Worm (Caenorhabditis elegans) whole organism, young adult: Measurements from ENCODE around the gene R74.8.

ENCODE experiments used
- B0035.1 ChIP-seq: sonication (generic microtip); optimal IDR thresholded peaks from 2 replicates; lab custom pipeline; 2016; ENCODE audit warnings: missing genetic modification characterization, mild to moderate bottlenecking, missing compliant biosample characterization, missing genotype, missing genetic modification reagents
- C06A6.2 ChIP-seq: fragments of 200-800 bp; sonication (Bioruptor generic); conservative IDR thresholded peaks from 2 replicates; pipeline ENCODE4 v1.3.6; 2022; ENCODE audit warnings: missing genetic modification characterization, missing compliant biosample characterization
- F49E8.2 ChIP-seq: sonication (generic microtip); optimal IDR thresholded peaks from 3 replicates; lab custom pipeline; 2017; ENCODE audit warnings: missing genetic modification characterization, mild to moderate bottlenecking, missing compliant biosample characterization, antibody characterized with exemption, moderate library complexity; ENCODE audit not compliant: insufficient read depth
- F52B5.7 ChIP-seq: sonication (generic microtip); optimal IDR thresholded peaks from 2 replicates; lab custom pipeline; 2016; ENCODE audit warnings: mild to moderate bottlenecking, missing genetic modification characterization, missing compliant biosample characterization
- F57A8.1 ChIP-seq: fragments of 200-800 bp; sonication (Bioruptor generic); optimal IDR thresholded peaks from 2 replicates; lab custom pipeline; 2018; ENCODE audit warnings: mild to moderate bottlenecking, missing genetic modification characterization, moderate library complexity, missing compliant biosample characterization
- K12H6.12 ChIP-seq: fragments of 200-800 bp; sonication (Bioruptor generic); optimal IDR thresholded peaks from 2 replicates; lab custom pipeline; 2018; ENCODE audit warnings: mild to moderate bottlenecking, missing genetic modification characterization, missing compliant biosample characterization
- Y53G8AR.9 ChIP-seq: fragments of 200-800 bp; sonication (Bioruptor generic); conservative IDR thresholded peaks from 2 replicates; pipeline ENCODE4 v1.3.6; 2022; ENCODE audit warnings: missing genetic modification reagents, missing genetic modification characterization, missing compliant biosample characterization
- Y67H2A.10 ChIP-seq: fragments of 200-800 bp; sonication (Bioruptor generic); conservative IDR thresholded peaks from 2 replicates; pipeline ENCODE4 v1.3.6; 2022; ENCODE audit warnings: missing genetic modification reagents, missing genetic modification characterization, missing compliant biosample characterization
- Y79H2A.3 ChIP-seq: fragments of 200-800 bp; sonication (Bioruptor generic); conservative IDR thresholded peaks from 2 replicates; pipeline ENCODE4 v1.3.6; 2022; ENCODE audit warnings: missing genetic modification reagents, missing genetic modification characterization, missing compliant biosample characterization
- Y95B8A.8 ChIP-seq: fragments of 200-800 bp; sonication (Bioruptor generic); IDR thresholded peaks from 2 replicates; pipeline ENCODE4 v1.3.6; 2022; ENCODE audit warnings: missing genetic modification reagents, missing genetic modification characterization, missing compliant biosample characterization
- ZK185.1 ChIP-seq: sonication (generic microtip); optimal IDR thresholded peaks from 2 replicates; lab custom pipeline; 2016; ENCODE audit warnings: mild to moderate bottlenecking, missing genetic modification characterization, missing compliant biosample characterization; ENCODE audit not compliant: poor library complexity, severe bottlenecking
- akir-1 ChIP-seq: fragments of 200-800 bp; sonication (Bioruptor generic); optimal IDR thresholded peaks from 2 replicates; lab custom pipeline; 2018; ENCODE audit warnings: mild to moderate bottlenecking, missing genetic modification characterization, moderate library complexity, missing compliant biosample characterization
- ama-1 ChIP-seq, 3 experiments: fragments of 150-350 bp in 1 of 3; sonication (generic microtip) in 2 of 3; optimal IDR thresholded peaks; 2 replicates each; lab custom pipeline; 2014 to 2018; ENCODE audit warnings: missing biosample characterization in 2 of 3, missing genetic modification characterization in 2 of 3, missing genetic modification reagents in 2 of 3
- atf-7 ChIP-seq: sonication (generic microtip); optimal IDR thresholded peaks from 2 replicates; lab custom pipeline; 2017; ENCODE audit warnings: mild to moderate bottlenecking, missing genetic modification characterization, missing compliant biosample characterization
- athp-1 ChIP-seq: sonication (generic microtip); optimal IDR thresholded peaks from 2 replicates; lab custom pipeline; 2017; ENCODE audit warnings: mild to moderate bottlenecking, missing genetic modification characterization, missing compliant biosample characterization
- bed-2 ChIP-seq: fragments of 200-800 bp; sonication (Bioruptor generic); IDR thresholded peaks from 2 replicates; pipeline ENCODE4 v1.3.6; 2022; ENCODE audit warnings: missing genetic modification reagents, missing genetic modification characterization, missing compliant biosample characterization
- ceh-58 ChIP-seq: fragments of 200-800 bp; sonication (Bioruptor generic); IDR thresholded peaks from 2 replicates; pipeline ENCODE4 v1.3.6; 2022; ENCODE audit warnings: missing genetic modification characterization, missing compliant biosample characterization
- ceh-79 ChIP-seq: sonication (generic microtip); optimal IDR thresholded peaks from 2 replicates; lab custom pipeline; 2017; ENCODE audit warnings: mild to moderate bottlenecking, missing genetic modification characterization, missing compliant biosample characterization
- ceh-91 ChIP-seq: fragments of 200-800 bp; sonication (Bioruptor generic); IDR thresholded peaks from 2 replicates; pipeline ENCODE4 v1.3.6; 2022; ENCODE audit warnings: missing genetic modification reagents, missing genetic modification characterization, missing compliant biosample characterization
- dox-1 ChIP-seq: fragments of 200-800 bp; sonication (Bioruptor generic); IDR thresholded peaks from 2 replicates; pipeline ENCODE4 v1.3.6; 2022; ENCODE audit warnings: missing genetic modification reagents, missing genetic modification characterization, missing compliant biosample characterization
- dpff-1 ChIP-seq: sonication (generic microtip); optimal IDR thresholded peaks from 2 replicates; lab custom pipeline; 2017; ENCODE audit warnings: mild to moderate bottlenecking, missing genetic modification characterization, missing compliant biosample characterization
- dpl-1 ChIP-seq: fragments of 150-350 bp; optimal IDR thresholded peaks from 2 replicates; lab custom pipeline; 2014; ENCODE audit warnings: missing biosample characterization, missing genetic modification reagents, missing genetic modification characterization
- efl-1 ChIP-seq: fragments of 150-350 bp; optimal IDR thresholded peaks from 2 replicates; lab custom pipeline; 2014; ENCODE audit warnings: missing biosample characterization, missing genetic modification reagents, missing genetic modification characterization
- egl-44 ChIP-seq: fragments of 200-800 bp; sonication (Bioruptor generic); IDR thresholded peaks from 2 replicates; pipeline ENCODE4 v1.3.6; 2022; ENCODE audit warnings: missing genetic modification reagents, missing genetic modification characterization, missing compliant biosample characterization
- egrh-3 ChIP-seq: fragments of 200-800 bp; sonication (Bioruptor generic); IDR thresholded peaks from 2 replicates; pipeline ENCODE4 v1.3.6; 2022; ENCODE audit warnings: missing genetic modification reagents, missing genetic modification characterization, missing compliant biosample characterization
- ekl-4 ChIP-seq: fragments of 200-800 bp; sonication (Bioruptor generic); IDR thresholded peaks from 2 replicates; pipeline ENCODE4 v1.3.6; 2022; ENCODE audit warnings: missing genetic modification reagents, missing genetic modification characterization, missing compliant biosample characterization
- ets-4 ChIP-seq: fragments of 200-800 bp; sonication (Bioruptor generic); optimal IDR thresholded peaks from 2 replicates; lab custom pipeline; 2018; ENCODE audit warnings: mild to moderate bottlenecking, missing genetic modification characterization, missing compliant biosample characterization
- fkh-3 ChIP-seq: sonication (generic microtip); optimal IDR thresholded peaks from 2 replicates; lab custom pipeline; 2016; ENCODE audit warnings: mild to moderate bottlenecking, missing genetic modification characterization, missing compliant biosample characterization
- gei-17 ChIP-seq: fragments of 200-800 bp; sonication (Bioruptor generic); optimal IDR thresholded peaks from 2 replicates; lab custom pipeline; 2018; ENCODE audit warnings: mild to moderate bottlenecking, missing genetic modification characterization, missing compliant biosample characterization
- hsf-1 ChIP-seq: fragments of 200-800 bp; sonication (Bioruptor generic); IDR thresholded peaks from 2 replicates; pipeline ENCODE4 v1.3.6; 2022; ENCODE audit warnings: missing genetic modification reagents, missing genetic modification characterization, missing compliant biosample characterization
- let-526 ChIP-seq: fragments of 200-800 bp; sonication (Bioruptor generic); IDR thresholded peaks from 2 replicates; pipeline ENCODE4 v1.3.6; 2022; ENCODE audit warnings: missing genetic modification reagents, missing genetic modification characterization, missing compliant biosample characterization
- lin-26 ChIP-seq: fragments of 200-800 bp; sonication (Bioruptor generic); IDR thresholded peaks from 2 replicates; pipeline ENCODE4 v1.3.6; 2022; ENCODE audit warnings: missing genetic modification reagents, missing genetic modification characterization, missing compliant biosample characterization
- lsl-1 ChIP-seq: fragments of 200-800 bp; sonication (Bioruptor generic); optimal IDR thresholded peaks from 2 replicates; lab custom pipeline; 2018; ENCODE audit warnings: mild to moderate bottlenecking, missing genetic modification characterization, moderate library complexity, missing compliant biosample characterization
- madf-6 ChIP-seq: fragments of 200-800 bp; sonication (Bioruptor generic); IDR thresholded peaks from 2 replicates; pipeline ENCODE4 v1.3.6; 2022; ENCODE audit warnings: missing genetic modification reagents, missing genetic modification characterization, missing compliant biosample characterization
- mcd-1 ChIP-seq: fragments of 200-800 bp; sonication (Bioruptor generic); IDR thresholded peaks from 2 replicates; pipeline ENCODE4 v1.3.6; 2022; ENCODE audit warnings: missing genetic modification reagents, missing genetic modification characterization, missing compliant biosample characterization
- mes-4 ChIP-seq: sonication (generic microtip); optimal IDR thresholded peaks from 2 replicates; lab custom pipeline; 2016; ENCODE audit warnings: missing genotype, missing genetic modification characterization, missing compliant biosample characterization
- mxl-1 ChIP-seq: sonication (generic microtip); optimal IDR thresholded peaks from 2 replicates; lab custom pipeline; 2016; ENCODE audit warnings: missing genetic modification characterization, missing compliant biosample characterization
- nfyb-1 ChIP-seq: fragments of 200-800 bp; sonication (Bioruptor generic); IDR thresholded peaks from 2 replicates; pipeline ENCODE4 v1.3.6; 2022; ENCODE audit warnings: missing genetic modification reagents, missing genetic modification characterization, missing compliant biosample characterization
- nhr-120 ChIP-seq: fragments of 200-800 bp; sonication (Bioruptor generic); IDR thresholded peaks from 2 replicates; pipeline ENCODE4 v1.3.6; 2022; ENCODE audit warnings: missing genetic modification characterization, missing compliant biosample characterization
- nhr-80 ChIP-seq: sonication (generic microtip); optimal IDR thresholded peaks from 2 replicates; lab custom pipeline; 2016; ENCODE audit warnings: missing genetic modification characterization, missing compliant biosample characterization
- nhr-90 ChIP-seq: sonication (generic microtip); optimal IDR thresholded peaks from 2 replicates; lab custom pipeline; 2016; ENCODE audit warnings: missing genotype, mild to moderate bottlenecking, missing genetic modification characterization, missing compliant biosample characterization
- rec-8 ChIP-seq, 2 experiments: sonication (generic microtip); optimal IDR thresholded peaks; 2 replicates each; lab custom pipeline; 2016; ENCODE audit warnings: mild to moderate bottlenecking in 2 of 2, missing genetic modification characterization in 2 of 2, missing genetic modification reagents in 2 of 2, missing genotype in 2 of 2, missing biosample characterization in 1 of 2, missing compliant biosample characterization in 1 of 2, moderate library complexity in 1 of 2
- rpc-1 ChIP-seq, 2 experiments: fragments of 150-350 bp in 1 of 2; sonication (generic microtip) in 1 of 2; optimal IDR thresholded peaks; 2 replicates each; lab custom pipeline; 2014 to 2018; ENCODE audit warnings: missing biosample characterization in 1 of 2, missing genetic modification characterization in 1 of 2, missing genetic modification reagents in 1 of 2, missing genotype in 1 of 2
- sdz-38 ChIP-seq: sonication (generic microtip); optimal IDR thresholded peaks from 2 replicates; lab custom pipeline; 2016; ENCODE audit warnings: missing genotype, missing genetic modification characterization, missing compliant biosample characterization
- snpc-1.3 ChIP-seq: sonication (generic microtip); optimal IDR thresholded peaks from 2 replicates; lab custom pipeline; 2017; ENCODE audit warnings: missing genetic modification characterization, mild to moderate bottlenecking, missing compliant biosample characterization, antibody characterized with exemption, moderate library complexity, missing genotype, missing genetic modification reagents; ENCODE audit not compliant: insufficient read depth
- unc-62 ChIP-seq: fragments of 150-350 bp; optimal IDR thresholded peaks from 2 replicates; lab custom pipeline; 2014; ENCODE audit warnings: missing biosample characterization, missing genetic modification reagents, missing genetic modification characterization
- ztf-18 ChIP-seq: sonication (generic microtip); optimal IDR thresholded peaks from 2 replicates; lab custom pipeline; 2016; ENCODE audit warnings: missing genotype, mild to moderate bottlenecking, missing genetic modification characterization, missing compliant biosample characterization

R74.8 gene

ce11 chrIII:4196301-4196987, 9.6 kb upstream of the R74.8 start (continued):
- no peak for TF ChIP-seq B0035.1 (tag; lab: Kevin White, UChicago)
- no peak for TF ChIP-seq unc-62 (GFP tag; lab: Kevin White, UChicago)
- no peak for TF ChIP-seq sdz-38 (tag; lab: Kevin White, UChicago)
- TF ChIP-seq lin-26 (GFP tag; lab: Robert Waterston, UW) = no peak
- TF ChIP-seq mes-4 = no peak
- TF ChIP-seq ceh-91 (GFP tag; lab: Robert Waterston, UW) = no peak
- TF ChIP-seq K12H6.12 = peak; percentile 26
- TF ChIP-seq snpc-1.3 (tag; lab: Kevin White, UChicago) = no peak
- no peak for TF ChIP-seq madf-6 (GFP tag; lab: Robert Waterston, UW)
- peak; percentile 11 for TF ChIP-seq ZK185.1 (tag; lab: Kevin White, UChicago)
- no peak for TF ChIP-seq nhr-90
- TF ChIP-seq egl-44 (GFP tag; lab: Robert Waterston, UW) = no peak
- no peak for TF ChIP-seq Y95B8A.8
- TF ChIP-seq ekl-4 = peak; percentile 31; the same call in 1 of the 2 replicates
- TF ChIP-seq nhr-120 (GFP tag; lab: Robert Waterston, UW) = no peak
- 0 out of 2 replicates have a peak, but pooled peaks have one; percentile 14 for TF ChIP-seq Y67H2A.10
- no peak for TF ChIP-seq ets-4
- TF ChIP-seq nhr-80 = no peak
- TF ChIP-seq fkh-3 (tag; lab: Kevin White, UChicago) = no peak
- no peak for TF ChIP-seq ztf-18 (tag; lab: Kevin White, UChicago)
- 0 out of 2 replicates have a peak, but pooled peaks have one; percentile 20 for TF ChIP-seq dox-1 (GFP tag; lab: Robert Waterston, UW)
- no peak for TF ChIP-seq egrh-3
- TF ChIP-seq athp-1 (tag; lab: Kevin White, UChicago) = no peak
- no peak for TF ChIP-seq let-526 (GFP tag; lab: Robert Waterston, UW)
- TF ChIP-seq gei-17 (GFP tag; lab: Kevin White, UChicago) = no peak
- TF ChIP-seq bed-2 = no peak
- no peak for TF ChIP-seq F49E8.2 (tag; lab: Kevin White, UChicago)
- TF ChIP-seq mxl-1 (tag; lab: Kevin White, UChicago) = no peak
- no peak for TF ChIP-seq Y53G8AR.9 (GFP tag; lab: Robert Waterston, UW)
- TF ChIP-seq hsf-1 (GFP tag; lab: Robert Waterston, UW) = no peak
- peak; percentile 57 for TF ChIP-seq efl-1
- no peak for TF ChIP-seq ceh-79
- no peak for TF ChIP-seq akir-1 (GFP tag; lab: Kevin White, UChicago)
- no peak for TF ChIP-seq Y79H2A.3
- no peak for TF ChIP-seq nfyb-1 (GFP tag; lab: Robert Waterston, UW)
- TF ChIP-seq ceh-58 = no peak
- TF ChIP-seq lsl-1 (GFP tag; lab: Kevin White, UChicago) = no peak
- TF ChIP-seq F52B5.7 = no peak
- TF ChIP-seq atf-7 (tag; lab: Kevin White, UChicago) = no peak
- 0 out of 2 replicates have a peak, but pooled peaks have one; percentile 25 for TF ChIP-seq mcd-1 (GFP tag; lab: Robert Waterston, UW)
- no peak for TF ChIP-seq F57A8.1 (GFP tag; lab: Kevin White, UChicago)
- no peak for TF ChIP-seq rpc-1 (optimal IDR thresholded peaks at IDR 0.05; lab: Kevin White, UChicago)
- TF ChIP-seq rpc-1 (tag; optimal IDR thresholded peaks at IDR 0.05; lab: Kevin White, UChicago) = no peak
- TF ChIP-seq C06A6.2 = no peak
- no peak for TF ChIP-seq ama-1 (optimal IDR thresholded peaks at IDR 0.05; lab: Kevin White, UChicago)
- TF ChIP-seq ama-1 (GFP tag; optimal IDR thresholded peaks at IDR 0.05; lab: Kevin White, UChicago) = no peak
- TF ChIP-seq dpl-1 (GFP tag; lab: Kevin White, UChicago) = no peak
- no peak for TF ChIP-seq rec-8 (tag; optimal IDR thresholded peaks at IDR 0.05; lab: Kevin White, UChicago)
- no peak for TF ChIP-seq dpff-1
